Fruit fly (Drosophila melanogaster) Kc167 (cell line): ENCODE measurements around the gene CG8461.

ENCODE experiments used
- psq ChIP-seq: fragments of >200 bp; optimal IDR thresholded peaks from 2 replicates; lab custom pipeline; 2017; ENCODE audit warnings: missing external identifiers
- ttk ChIP-seq: sonication (Bioruptor generic); optimal IDR thresholded peaks from 2 replicates; lab custom pipeline; 2017; ENCODE audit warnings: missing external identifiers

- no peak for TF ChIP-seq ttk
- no peak for TF ChIP-seq psq (lab: Kevin White, UChicago)
These were observed at the start of gene CG8461 for dm6 chr3R:14513420-14513819.
